Fruit fly (Drosophila melanogaster): Measurements from ENCODE around the gene CG33270.
A peak's percentile ranks its signal among the peaks of the same experiment; 100 is the strongest.

The CG33270 gene

DNA sequence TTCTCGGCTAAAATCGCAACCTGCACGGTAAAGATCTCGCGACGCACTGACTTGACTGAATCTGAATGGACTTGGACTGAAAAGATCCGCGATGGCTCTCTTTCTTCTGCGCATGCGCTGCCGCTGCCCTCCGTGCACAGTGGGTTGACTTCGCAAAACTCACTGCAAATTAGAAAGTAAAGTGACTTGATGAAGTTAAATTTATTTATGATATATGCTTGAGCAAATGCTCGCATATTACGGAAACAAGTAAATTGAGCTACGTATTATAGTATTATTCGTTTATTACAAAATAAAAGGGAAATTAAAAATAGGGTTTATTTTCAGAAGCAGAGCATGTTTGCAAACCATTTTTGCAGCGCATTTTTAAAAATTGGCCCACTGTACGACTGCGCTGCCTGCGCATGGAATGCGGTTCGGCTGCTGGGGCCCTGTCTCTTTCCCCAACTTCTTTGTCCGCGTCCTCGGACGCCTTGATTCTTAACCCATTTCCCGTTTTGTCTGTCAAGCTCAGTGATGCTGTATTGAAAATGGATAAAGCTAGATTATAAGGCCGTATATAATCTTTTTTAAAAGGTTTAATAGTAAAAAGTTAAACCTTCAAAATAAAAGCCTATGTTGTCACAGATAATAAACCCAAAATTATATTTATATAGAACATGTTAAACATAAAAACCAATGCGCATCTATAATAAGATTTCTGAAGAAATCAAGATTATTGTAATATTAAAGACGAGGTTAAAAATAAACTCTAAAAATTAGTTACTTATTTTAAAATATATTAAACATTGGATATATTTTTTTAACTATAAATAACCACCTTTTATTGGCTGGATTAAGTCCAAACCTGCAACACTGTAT lies 9.5 kb upstream of the CG33270 start, which contains the start of gene rt (continued):
- TF ChIP-seq HmgD (GFP tag; optimal IDR thresholded peaks at IDR 0.05) (no peak), cas (GFP tag; IDR thresholded peaks at IDR 0.05) (no peak), Lhr (GFP tag; optimal IDR thresholded peaks at IDR 0.05) (peak; percentile 27), CG1792 (GFP tag; optimal IDR thresholded peaks at IDR 0.05) (no peak), Side (GFP tag; optimal IDR thresholded peaks at IDR 0.05) (no peak), sob (GFP tag; IDR thresholded peaks at IDR 0.05) (no peak; the same call in 1 of the 2 replicates), dmrt99B (tag; optimal IDR thresholded peaks at IDR 0.05) (peak; percentile 53), CG8944 (GFP tag; optimal IDR thresholded peaks at IDR 0.05) (no peak), CG16779 (GFP tag; IDR thresholded peaks at IDR 0.05) (no peak), CG17186 (GFP tag; optimal IDR thresholded peaks at IDR 0.05) (no peak), hth (optimal IDR thresholded peaks at IDR 0.05) (no peak), jing (GFP tag; optimal IDR thresholded peaks at IDR 0.05) (peak; percentile 5), eyg (GFP tag; optimal IDR thresholded peaks at IDR 0.05) (no peak), CG10979 (tag; optimal IDR thresholded peaks at IDR 0.05) (peak; percentile 81), Aef1 (GFP tag; IDR thresholded peaks at IDR 0.05) (no peak), Asciz (GFP tag; optimal IDR thresholded peaks at IDR 0.05) (peak; percentile 24), HLHmδ (GFP tag; optimal IDR thresholded peaks at IDR 0.05) (no peak), CG4282 (GFP tag; optimal IDR thresholded peaks at IDR 0.05) (no peak), en (GFP tag; optimal IDR thresholded peaks at IDR 0.05) (no peak), ap (GFP tag; IDR thresholded peaks at IDR 0.05) (no peak), Ada2b (GFP tag; IDR thresholded peaks at IDR 0.05) (0 out of 2 replicates have a peak, but pooled peaks have one; percentile 32), Lim3 (GFP tag; IDR thresholded peaks at IDR 0.05) (no peak), tna (GFP tag; IDR thresholded peaks at IDR 0.05; ENCODE audit: partially characterized antibody) (no peak), so (GFP tag; IDR thresholded peaks at IDR 0.05) (no peak), CG10274 (GFP tag; optimal IDR thresholded peaks at IDR 0.05) (peak; percentile 3), tll (GFP tag; optimal IDR thresholded peaks at IDR 0.05) (no peak), CG17612 (GFP tag; IDR thresholded peaks at IDR 0.05) (no peak), nom (GFP tag; optimal IDR thresholded peaks at IDR 0.05) (no peak), sisA (GFP tag; IDR thresholded peaks at IDR 0.05) (peak; percentile 63), Max (GFP tag; optimal IDR thresholded peaks at IDR 0.05) (peak; percentile 29), schlank (tag; optimal IDR thresholded peaks at IDR 0.05) (no peak), disco-r (GFP tag; optimal IDR thresholded peaks at IDR 0.05) (no peak), wor (GFP tag; IDR thresholded peaks at IDR 0.05) (peak; percentile 42; the same call in 1 of the 2 replicates), her (GFP tag; optimal IDR thresholded peaks at IDR 0.05) (no peak), vvl (GFP tag; IDR thresholded peaks at IDR 0.05) (no peak), toy (GFP tag; IDR thresholded peaks at IDR 0.05) (no peak), ci (GFP tag; IDR thresholded peaks at IDR 0.05) (no peak), gcm (GFP tag; optimal IDR thresholded peaks at IDR 0.05) (peak; percentile 68), Doc2 (GFP tag; IDR thresholded peaks at IDR 0.05) (no peak), CG33557 (GFP tag; optimal IDR thresholded peaks at IDR 0.05) (peak; percentile 80), CG10959 (GFP tag; IDR thresholded peaks at IDR 0.05) (0 out of 2 replicates have a peak, but pooled peaks have one; percentile 33), Dip2 (GFP tag; IDR thresholded peaks at IDR 0.05) (no peak), Nf-YA (GFP tag; IDR thresholded peaks at IDR 0.05) (peak; percentile 58; the same call in 1 of the 2 replicates), CG6765 (GFP tag; optimal IDR thresholded peaks at IDR 0.05) (no peak), Hsf (GFP tag; optimal IDR thresholded peaks at IDR 0.05) (peak; percentile 63), HmgZ (tag; optimal IDR thresholded peaks at IDR 0.05) (no peak), CTCF (GFP tag; optimal IDR thresholded peaks at IDR 0.05) (no peak), fd64A (GFP tag; optimal IDR thresholded peaks at IDR 0.05) (peak; percentile 24), Usf (GFP tag; optimal IDR thresholded peaks at IDR 0.05) (peak; percentile 22), Sox100B (GFP tag; optimal IDR thresholded peaks at IDR 0.05) (peak; percentile 69), ewg (GFP tag; optimal IDR thresholded peaks at IDR 0.05) (peak; percentile 72)

Data from whole organism, embryonic.